Fruit fly (Drosophila melanogaster) Kc167 (cell line): ENCODE results near the gene CG4962.

Source experiments
- Myc ChIP-seq: fragments of >200 bp; optimal IDR thresholded peaks from 2 replicates; lab custom pipeline; 2017; ENCODE audit warnings: missing external identifiers
- h ChIP-seq: fragments of >200 bp; optimal IDR thresholded peaks from 3 replicates; lab custom pipeline; 2018; ENCODE audit warnings: missing external identifiers
- insv ChIP-seq: fragments of >200 bp; optimal IDR thresholded peaks from 3 replicates; lab custom pipeline; 2018; ENCODE audit warnings: missing external identifiers
- psq ChIP-seq: fragments of >200 bp; optimal IDR thresholded peaks from 2 replicates; lab custom pipeline; 2017; ENCODE audit warnings: missing external identifiers

DNA sequence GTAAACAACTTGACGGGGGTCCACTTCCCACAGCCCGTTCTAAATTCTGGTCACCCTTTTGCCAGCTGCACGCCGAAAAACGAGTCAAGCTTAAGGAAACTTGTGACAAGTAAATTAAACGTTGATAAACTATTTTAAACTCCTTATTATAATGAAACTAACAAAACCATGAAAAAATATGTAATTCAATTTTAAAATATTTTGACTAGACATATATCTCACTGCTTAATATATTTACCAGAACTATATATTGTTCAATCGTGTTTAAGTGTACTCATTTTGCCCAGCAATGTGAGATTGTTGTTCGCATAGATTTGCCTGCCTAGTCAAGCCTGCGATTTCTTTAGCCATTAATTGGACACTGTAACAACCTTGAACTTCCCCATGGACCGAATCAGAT is 35.8 kb downstream of the CG4962 start, which contains the start of gene CG13053:
- no peak for TF ChIP-seq Myc (lab: Kevin White, UChicago)
- TF ChIP-seq insv (lab: Kevin White, UChicago), result no peak
- no peak for TF ChIP-seq psq (lab: Kevin White, UChicago)
- TF ChIP-seq h (lab: Kevin White, UChicago), result no peak
